Fruit fly (Drosophila melanogaster) whole organism, adult: Measurements from ENCODE around the gene CG46468.

Source experiments
- kay ChIP-seq: fragments of 200-800 bp; sonication (Bioruptor generic); peaks from one replicate; lab custom pipeline; 2016; ENCODE audit warnings: missing biosample characterization, missing genetic modification characterization, borderline replicate concordance

The CG46468 gene

DNA sequence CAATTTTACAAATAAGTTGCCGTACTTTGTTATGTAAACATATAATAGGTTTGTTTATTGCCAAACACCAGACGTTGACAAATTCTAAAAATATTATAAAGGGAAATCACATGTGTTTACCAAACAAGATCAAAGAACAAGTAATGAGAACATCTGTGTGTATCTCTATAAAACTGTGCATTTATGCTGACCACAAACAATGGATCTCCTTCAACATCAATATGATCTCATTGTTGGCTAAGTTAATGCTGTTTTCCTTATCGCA lies 66.3 kb downstream of the CG46468 start:
- no peak for TF ChIP-seq kay (GFP tag; lab: Kevin White, UChicago)
